Worm (Caenorhabditis elegans) whole organism, mixed stage, embryonic: ENCODE results near the gene Y102E9.5.

ENCODE experiments used
- bed-3 ChIP-seq: fragments of 200-800 bp; sonication (Bioruptor generic); optimal IDR thresholded peaks from 3 replicates; lab custom pipeline; 2018; ENCODE audit warnings: mild to moderate bottlenecking, missing genetic modification characterization, moderate library complexity, missing compliant biosample characterization
- blmp-1 ChIP-seq: fragments of 150-350 bp; optimal IDR thresholded peaks from 2 replicates; lab custom pipeline; 2014; ENCODE audit warnings: missing biosample characterization, missing genetic modification characterization
- ces-1 ChIP-seq: fragments of 150-350 bp; optimal IDR thresholded peaks from 2 replicates; lab custom pipeline; 2014; ENCODE audit warnings: missing biosample characterization, missing genetic modification reagents, missing genetic modification characterization
- cnd-1 ChIP-seq: fragments of 200-800 bp; sonication (Bioruptor generic); optimal IDR thresholded peaks from 2 replicates; lab custom pipeline; 2018; ENCODE audit warnings: mild to moderate bottlenecking, missing genetic modification characterization, missing compliant biosample characterization
- elt-3 ChIP-seq: fragments of 150-350 bp; optimal IDR thresholded peaks from 2 replicates; lab custom pipeline; 2014; ENCODE audit warnings: missing biosample characterization, missing genetic modification characterization
- ham-2 ChIP-seq: fragments of 200-800 bp; sonication (Bioruptor generic); optimal IDR thresholded peaks from 2 replicates; lab custom pipeline; 2018; ENCODE audit warnings: mild to moderate bottlenecking, missing genetic modification characterization, missing compliant biosample characterization
- lsy-2 ChIP-seq: fragments of 150-350 bp; optimal IDR thresholded peaks from 2 replicates; lab custom pipeline; 2014; ENCODE audit warnings: missing biosample characterization, missing genetic modification characterization
- nhr-12 ChIP-seq: fragments of 150-350 bp; optimal IDR thresholded peaks from 2 replicates; lab custom pipeline; 2014; ENCODE audit warnings: missing biosample characterization, missing genetic modification characterization
- nhr-237 ChIP-seq: fragments of 150-350 bp; optimal IDR thresholded peaks from 2 replicates; lab custom pipeline; 2014; ENCODE audit warnings: missing biosample characterization, missing genetic modification characterization
- nhr-76 ChIP-seq: sonication (generic microtip); optimal IDR thresholded peaks from 2 replicates; lab custom pipeline; 2017; ENCODE audit warnings: missing biosample characterization, missing genetic modification characterization
- snpc-4 ChIP-seq: fragments of 150-350 bp; optimal IDR thresholded peaks from 2 replicates; lab custom pipeline; 2014; ENCODE audit warnings: missing biosample characterization, missing genetic modification characterization
- unc-62 ChIP-seq: fragments of 150-350 bp; optimal IDR thresholded peaks from 2 replicates; lab custom pipeline; 2014; ENCODE audit warnings: missing biosample characterization, missing genetic modification reagents, missing genetic modification characterization

ce11 chrIII:6752612-6753011, 22.5 kb upstream of the Y102E9.5 start:
- TF ChIP-seq nhr-76 (tag; lab: Kevin White, UChicago) (no peak), unc-62 (GFP tag; lab: Kevin White, UChicago) (no peak), lsy-2 (tag; lab: Kevin White, UChicago) (no peak), blmp-1 (tag; lab: Kevin White, UChicago) (no peak), bed-3 (GFP tag; lab: Kevin White, UChicago) (no peak), nhr-12 (tag; lab: Kevin White, UChicago) (no peak), cnd-1 (no peak), nhr-237 (no peak), ces-1 (GFP tag; lab: Kevin White, UChicago) (no peak), snpc-4 (tag; lab: Kevin White, UChicago) (no peak), elt-3 (tag; lab: Kevin White, UChicago) (no peak), ham-2 (no peak)
